Fruit fly (Drosophila melanogaster): ENCODE results near the gene Trc8.

Gene Trc8

dm6 chr3R:29458689-29459136, 44.9 kb downstream of the Trc8 start (continued):
- TF ChIP-seq sens-2 (GFP tag; IDR thresholded peaks at IDR 0.05): no peak
- TF ChIP-seq CG34422 (GFP tag; IDR thresholded peaks at IDR 0.05): no peak
- TF ChIP-seq az2 (GFP tag; optimal IDR thresholded peaks at IDR 0.05): peak; percentile 58
- no peak for TF ChIP-seq Deaf1 (tag; optimal IDR thresholded peaks at IDR 0.05)
- no peak for TF ChIP-seq CG2116 (GFP tag; optimal IDR thresholded peaks at IDR 0.05)
- peak; percentile 19 for TF ChIP-seq CG6813 (GFP tag; optimal IDR thresholded peaks at IDR 0.05)
- TF ChIP-seq ftz-f1 (GFP tag; optimal IDR thresholded peaks at IDR 0.05): no peak
- TF ChIP-seq CG17802 (tag; optimal IDR thresholded peaks at IDR 0.05): no peak
- TF ChIP-seq B-H2 (GFP tag; optimal IDR thresholded peaks at IDR 0.05): no peak
- TF ChIP-seq CG3838 (GFP tag; optimal IDR thresholded peaks at IDR 0.05): peak; percentile 13
- no peak for TF ChIP-seq CG3065 (GFP tag; optimal IDR thresholded peaks at IDR 0.05)
- peak; percentile 16 for TF ChIP-seq CG18764 (GFP tag; optimal IDR thresholded peaks at IDR 0.05)
- TF ChIP-seq tna (GFP tag; IDR thresholded peaks at IDR 0.05; ENCODE audit: partially characterized antibody): no peak
- TF ChIP-seq tin (GFP tag; optimal IDR thresholded peaks at IDR 0.05): peak; percentile 33
- TF ChIP-seq CG8359 (GFP tag; optimal IDR thresholded peaks at IDR 0.05; ENCODE audit: borderline replicate concordance): peak; percentile 17
- peak; percentile 91 for TF ChIP-seq Ets65A (GFP tag)
- TF ChIP-seq ind (GFP tag; optimal IDR thresholded peaks at IDR 0.05): no peak
- TF ChIP-seq CG9437 (GFP tag; optimal IDR thresholded peaks at IDR 0.05): peak; percentile 20
- peak; percentile 55 for TF ChIP-seq CG17359 (tag; optimal IDR thresholded peaks at IDR 0.05)
- TF ChIP-seq sens (GFP tag): peak; percentile 94
- no peak for TF ChIP-seq Mrtf (GFP tag; IDR thresholded peaks at IDR 0.05)
- TF ChIP-seq CG4328 (GFP tag; optimal IDR thresholded peaks at IDR 0.05): no peak
- TF ChIP-seq row (GFP tag; IDR thresholded peaks at IDR 0.05): peak; percentile 62
- TF ChIP-seq ken (GFP tag; IDR thresholded peaks at IDR 0.05): no peak
- TF ChIP-seq CG3407 (GFP tag; optimal IDR thresholded peaks at IDR 0.05): peak; percentile 48
- TF ChIP-seq dan (GFP tag; IDR thresholded peaks at IDR 0.05): no peak
- peak; percentile 66 for TF ChIP-seq kah (GFP tag; optimal IDR thresholded peaks at IDR 0.05)
- peak; percentile 6 for TF ChIP-seq Spps (tag; optimal IDR thresholded peaks at IDR 0.05)
- no peak for TF ChIP-seq sim (GFP tag; IDR thresholded peaks at IDR 0.05)
- no peak for TF ChIP-seq crol (GFP tag; IDR thresholded peaks at IDR 0.05)
- TF ChIP-seq Dref (GFP tag; IDR thresholded peaks at IDR 0.05): no peak
- peak; percentile 85 for TF ChIP-seq fd64A (GFP tag; optimal IDR thresholded peaks at IDR 0.05)
- TF ChIP-seq Rfx (GFP tag; IDR thresholded peaks at IDR 0.05): no peak; the same call in 1 of the 2 replicates
- TF ChIP-seq gce (GFP tag; IDR thresholded peaks at IDR 0.05): no peak
- peak; percentile 76 for TF ChIP-seq CG18262 (tag; optimal IDR thresholded peaks at IDR 0.05)
- TF ChIP-seq HmgD (GFP tag; optimal IDR thresholded peaks at IDR 0.05): no peak
- no peak for TF ChIP-seq CTCF (GFP tag; optimal IDR thresholded peaks at IDR 0.05)
- 0 out of 3 replicates have a peak, but pooled peaks have one; percentile 35 for TF ChIP-seq otp (GFP tag; IDR thresholded peaks at IDR 0.05)
- no peak for TF ChIP-seq Hey (tag; optimal IDR thresholded peaks at IDR 0.05)
- no peak for TF ChIP-seq ERR (GFP tag; optimal IDR thresholded peaks at IDR 0.05)
- TF ChIP-seq CG15696 (tag; optimal IDR thresholded peaks at IDR 0.05): peak; percentile 54
- TF ChIP-seq usp (GFP tag; optimal IDR thresholded peaks at IDR 0.05): no peak
- TF ChIP-seq lov (optimal IDR thresholded peaks at IDR 0.05): no peak
- no peak for TF ChIP-seq lov (GFP tag; IDR thresholded peaks at IDR 0.05)
- no peak for TF ChIP-seq p53 (GFP tag; optimal IDR thresholded peaks at IDR 0.05)
- peak; percentile 66 for TF ChIP-seq pum (GFP tag; optimal IDR thresholded peaks at IDR 0.05)
- peak; percentile 22 for TF ChIP-seq tap (tag; optimal IDR thresholded peaks at IDR 0.05)
- peak in 1 of 2 experiments; percentile 9 for TF ChIP-seq Eip74EF (GFP tag; optimal IDR thresholded peaks at IDR 0.05)
- TF ChIP-seq en (GFP tag; optimal IDR thresholded peaks at IDR 0.05): no peak
- peak in 1 of 3 experiments; percentile 71 for TF ChIP-seq lola (GFP tag; optimal IDR thresholded peaks at IDR 0.05)
- no peak for TF ChIP-seq CG9797 (GFP tag; optimal IDR thresholded peaks at IDR 0.05)
- TF ChIP-seq eyg (GFP tag; optimal IDR thresholded peaks at IDR 0.05): peak; percentile 35
- TF ChIP-seq Fer3 (tag; optimal IDR thresholded peaks at IDR 0.05): no peak
